Worm (Caenorhabditis elegans): ENCODE data around the gene rde-1.
A peak's percentile ranks its signal among the peaks of the same experiment; 100 is the strongest.

rde-1 gene

DNA sequence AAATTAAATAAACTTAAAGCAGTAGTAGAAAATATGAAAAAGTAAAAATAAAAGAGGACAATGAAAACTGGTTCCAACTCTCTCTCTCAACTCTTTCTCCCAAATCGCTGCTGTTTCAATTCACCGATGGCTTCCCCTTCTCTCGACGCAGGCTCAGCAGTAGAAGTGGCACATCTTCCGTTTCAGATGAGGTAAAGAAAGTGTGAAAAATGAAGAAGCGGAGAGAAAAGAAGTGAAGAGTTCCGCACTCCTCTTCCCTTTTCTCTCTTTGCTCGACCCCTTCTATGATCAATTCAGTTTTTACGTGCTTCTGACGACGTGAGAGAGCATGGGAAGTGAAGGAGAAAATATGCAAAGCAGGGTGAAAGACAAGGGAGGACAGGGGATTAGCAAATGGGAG, 17.2 kb downstream of the rde-1 start:
- TF ChIP-seq nfya-1 (tag; optimal IDR thresholded peaks at IDR 0.05): peak; percentile 28
- peak; percentile 30 for TF ChIP-seq ceh-31 (tag; optimal IDR thresholded peaks at IDR 0.05)
- peak; percentile 62 for TF ChIP-seq unc-42 (tag; optimal IDR thresholded peaks at IDR 0.05)
- no peak for TF ChIP-seq ceh-45 (GFP tag; IDR thresholded peaks at IDR 0.05)

DNA sequence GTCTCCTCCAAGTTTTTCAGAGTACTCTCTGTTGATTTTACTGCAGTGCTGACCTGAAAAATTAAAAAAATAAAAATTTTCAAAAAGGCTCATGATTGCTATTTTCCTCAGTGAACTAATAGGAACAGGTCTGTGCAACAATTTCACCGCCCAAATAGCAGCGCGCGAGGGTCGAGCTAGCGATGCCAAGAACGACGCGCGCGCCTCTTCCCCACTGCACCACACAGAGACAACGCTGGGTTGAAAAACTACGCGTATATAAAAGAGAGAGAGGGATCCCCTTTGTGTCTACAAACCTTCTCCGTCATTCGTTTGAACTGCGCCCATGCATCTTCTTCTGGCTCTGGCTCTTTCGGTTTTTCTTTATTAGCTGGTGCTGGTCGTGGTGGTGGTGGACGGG, 21.3 kb downstream of the rde-1 start:
- no peak for TF ChIP-seq pax-1 (tag; optimal IDR thresholded peaks at IDR 0.05)
- TF ChIP-seq fax-1 (tag; optimal IDR thresholded peaks at IDR 0.05): peak; percentile 85
- peak; percentile 95 for TF ChIP-seq ceh-14 (tag; optimal IDR thresholded peaks at IDR 0.05)
- TF ChIP-seq sox-4 (tag; optimal IDR thresholded peaks at IDR 0.05): peak; percentile 93
- peak; percentile 94 for TF ChIP-seq fkh-6 (tag; optimal IDR thresholded peaks at IDR 0.05)
- peak; percentile 87 for TF ChIP-seq nhr-232 (tag; optimal IDR thresholded peaks at IDR 0.05)
- peak; percentile 94 for TF ChIP-seq F13H6.1 (tag; optimal IDR thresholded peaks at IDR 0.05)
- TF ChIP-seq ahr-1 (tag; optimal IDR thresholded peaks at IDR 0.05): peak; percentile 63
- peak; percentile 38 for TF ChIP-seq ceh-30 (tag; optimal IDR thresholded peaks at IDR 0.05)
- no peak for TF ChIP-seq pha-4 (tag; optimal IDR thresholded peaks at IDR 0.05)
- TF ChIP-seq zip-5 (tag; optimal IDR thresholded peaks at IDR 0.05): peak; percentile 74
- TF ChIP-seq ceh-18 (tag; optimal IDR thresholded peaks at IDR 0.05): peak; percentile 89
- no peak for TF ChIP-seq ceh-22 (tag; optimal IDR thresholded peaks at IDR 0.05)
- peak; percentile 90 for TF ChIP-seq npax-4 (tag; optimal IDR thresholded peaks at IDR 0.05)
- peak; percentile 15 for TF ChIP-seq fkh-10 (GFP tag; optimal IDR thresholded peaks at IDR 0.05)
- peak; percentile 79 for TF ChIP-seq hlh-8 (tag; optimal IDR thresholded peaks at IDR 0.05)
- peak; percentile 87 for TF ChIP-seq Y22D7AL.16 (tag; optimal IDR thresholded peaks at IDR 0.05)
- peak; percentile 88 for TF ChIP-seq lin-11 (tag; optimal IDR thresholded peaks at IDR 0.05)
- TF ChIP-seq hlh-30 (tag; optimal IDR thresholded peaks at IDR 0.05; ENCODE audit: insufficient read depth): peak; percentile 42
- TF ChIP-seq nfya-1 (tag; optimal IDR thresholded peaks at IDR 0.05): peak; percentile 78
- TF ChIP-seq unc-3 (GFP tag; conservative IDR thresholded peaks at IDR 0.05): peak; percentile 82
- TF ChIP-seq unc-3 (tag; optimal IDR thresholded peaks at IDR 0.05): peak; percentile 90
- no peak for TF ChIP-seq unc-55 (GFP tag; optimal IDR thresholded peaks at IDR 0.05)
- TF ChIP-seq pha-2 (tag; optimal IDR thresholded peaks at IDR 0.05): peak; percentile 80
- TF ChIP-seq sox-2 (GFP tag; IDR thresholded peaks at IDR 0.05): peak; percentile 89
- TF ChIP-seq pag-3 (tag; optimal IDR thresholded peaks at IDR 0.05; ENCODE audit: borderline replicate concordance): peak; percentile 85
- peak; percentile 77 for TF ChIP-seq rnt-1 (tag; optimal IDR thresholded peaks at IDR 0.05)
- peak; percentile 90 for TF ChIP-seq pqm-1 (tag; optimal IDR thresholded peaks at IDR 0.05)
- peak; percentile 78 for TF ChIP-seq unc-42 (tag; optimal IDR thresholded peaks at IDR 0.05)
- peak; percentile 93 for TF ChIP-seq T23F11.4 (GFP tag; optimal IDR thresholded peaks at IDR 0.05)
- TF ChIP-seq che-1 (tag; optimal IDR thresholded peaks at IDR 0.05): peak; percentile 91
- TF ChIP-seq elt-2 (tag; optimal IDR thresholded peaks at IDR 0.05): peak; percentile 93
- TF ChIP-seq mec-3 (tag; optimal IDR thresholded peaks at IDR 0.05; ENCODE audit: borderline replicate concordance): peak; percentile 69
- TF ChIP-seq hlh-13 (GFP tag; optimal IDR thresholded peaks at IDR 0.05): peak; percentile 90
- TF ChIP-seq ceh-19 (GFP tag; optimal IDR thresholded peaks at IDR 0.05): peak; percentile 96
- TF ChIP-seq ttx-3 (tag; optimal IDR thresholded peaks at IDR 0.05): peak; percentile 96
- TF ChIP-seq ceh-45 (GFP tag; IDR thresholded peaks at IDR 0.05): peak; percentile 87
- peak; percentile 95 for TF ChIP-seq dmd-4 (tag; optimal IDR thresholded peaks at IDR 0.05; ENCODE audit: borderline replicate concordance)
- TF ChIP-seq C38D4.7 (GFP tag; optimal IDR thresholded peaks at IDR 0.05): peak; percentile 91
- TF ChIP-seq K02D7.2 (tag; optimal IDR thresholded peaks at IDR 0.05): peak; percentile 89
- peak; percentile 93 for TF ChIP-seq ceh-2 (tag; optimal IDR thresholded peaks at IDR 0.05)
- TF ChIP-seq lim-6 (tag; optimal IDR thresholded peaks at IDR 0.05): peak; percentile 77
- TF ChIP-seq pros-1 (tag; optimal IDR thresholded peaks at IDR 0.05): peak; percentile 60
- peak; percentile 95 for TF ChIP-seq hlh-6 (tag; optimal IDR thresholded peaks at IDR 0.05)
- TF ChIP-seq sdc-2 (tag; optimal IDR thresholded peaks at IDR 0.05): peak; percentile 85
- TF ChIP-seq ceh-31 (tag; optimal IDR thresholded peaks at IDR 0.05): peak; percentile 82
- TF ChIP-seq ref-2 (tag; optimal IDR thresholded peaks at IDR 0.05): peak; percentile 83
- peak; percentile 87 for TF ChIP-seq madf-2 (tag; optimal IDR thresholded peaks at IDR 0.05)
- TF ChIP-seq K09A11.1 (tag; optimal IDR thresholded peaks at IDR 0.05; ENCODE audit: insufficient read depth): peak; percentile 61
- TF ChIP-seq pat-9 (tag; optimal IDR thresholded peaks at IDR 0.05): peak; percentile 95
